Fruit fly (Drosophila melanogaster): ENCODE measurements around the gene Hsp70Bbb.
"Not testable (repeated sequence)": the region's sequence is repeated elsewhere in the genome, so short reads cannot be mapped to it uniquely, and the experiment has no call there.

DNA sequence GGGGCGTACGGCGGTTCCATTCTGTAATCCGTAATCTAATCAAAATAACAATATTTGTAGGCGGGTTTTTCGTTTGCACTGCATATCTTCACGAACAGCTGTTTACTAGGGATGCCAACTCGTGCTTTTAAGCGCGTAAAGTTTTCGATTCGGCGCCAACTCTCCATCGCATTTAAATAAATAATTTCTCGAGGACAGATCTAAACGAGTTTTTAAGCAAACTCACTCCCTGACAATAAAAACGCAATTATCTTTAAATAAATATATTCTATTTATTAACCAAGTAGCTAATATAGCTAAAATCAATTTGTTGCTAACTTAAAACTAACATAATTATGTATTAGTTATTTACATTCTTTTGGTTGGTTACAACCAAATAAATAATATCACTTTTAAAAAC, 37.1 kb upstream of the Hsp70Bbb start, which contains the start of gene CG5608:
- not testable (repeated sequence) for TF ChIP-seq Ravus (GFP tag; IDR thresholded peaks at IDR 0.05); ems (GFP tag; optimal IDR thresholded peaks at IDR 0.05); jing (GFP tag; optimal IDR thresholded peaks at IDR 0.05); Mes4 (GFP tag; optimal IDR thresholded peaks at IDR 0.05); dan (GFP tag; IDR thresholded peaks at IDR 0.05); az2 (GFP tag; optimal IDR thresholded peaks at IDR 0.05); CG8281 (tag; optimal IDR thresholded peaks at IDR 0.05)
